Fruit fly (Drosophila melanogaster) whole organism, larva: ENCODE measurements around the gene mRpL39.

Experiments used
- noc ChIP-seq: fragments of 200-800 bp; sonication (Bioruptor generic); optimal IDR thresholded peaks from 3 replicates; lab custom pipeline; 2019; ENCODE audit warnings: missing biosample characterization, mild to moderate bottlenecking, missing genetic modification characterization, moderate library complexity

mRpL39 gene

DNA sequence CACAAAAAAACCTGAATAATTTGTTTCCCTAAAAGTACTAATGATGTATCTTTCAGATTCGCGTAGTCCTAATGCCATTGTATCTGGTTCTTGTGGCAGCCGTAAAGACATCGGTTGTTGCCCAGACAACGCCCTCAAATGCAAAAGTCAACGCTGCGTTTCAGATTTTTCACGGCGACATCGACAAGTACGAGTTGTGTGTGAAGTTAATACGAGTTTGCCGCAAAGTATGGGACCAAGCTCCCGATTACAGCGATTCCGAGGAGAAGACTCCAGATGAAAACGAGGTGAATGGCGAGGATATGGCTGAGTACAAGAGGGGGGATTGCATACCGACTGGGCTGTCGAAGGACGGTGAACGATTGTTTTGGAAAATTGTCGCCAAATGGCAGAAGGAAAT, 19.4 kb downstream of the mRpL39 start:
- no peak for TF ChIP-seq noc (tag; lab: Kevin White, UChicago)

dm6 chr3L:14979332-14979731, 20.1 kb downstream of the mRpL39 start, which contains the start of gene CG3349:
CG3349 (plus strand) TSS chr3L:14979620.
- no peak for TF ChIP-seq noc (tag; lab: Kevin White, UChicago)

DNA sequence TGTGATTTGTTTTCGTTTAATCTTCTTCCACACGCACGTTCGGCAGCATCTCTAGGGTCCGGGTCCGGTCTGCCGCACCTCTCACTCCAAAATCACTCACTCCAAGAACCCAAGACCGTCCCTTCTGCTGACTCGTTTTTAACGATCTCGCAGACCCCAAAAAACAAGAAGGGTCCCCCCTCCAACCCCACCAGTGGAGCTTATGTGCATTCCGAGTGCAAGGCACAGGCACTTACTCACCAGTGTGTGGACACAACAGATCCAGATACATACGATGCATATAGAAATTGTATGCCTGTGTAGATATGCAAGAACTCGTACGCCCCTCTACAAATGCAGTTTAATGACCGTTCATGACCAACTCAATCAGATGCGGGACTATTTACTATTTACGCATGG, 21.0 kb downstream of the mRpL39 start:
- no peak for TF ChIP-seq noc (tag; lab: Kevin White, UChicago)

dm6 chr3L:14977536-14978495, 21.6 kb downstream of the mRpL39 start:
- TF ChIP-seq noc (tag; lab: Kevin White, UChicago): no peak

- TF ChIP-seq noc (tag; lab: Kevin White, UChicago): no peak
Measured at dm6 chr3L:14976026-14976425, 23.4 kb downstream of the mRpL39 start.

- TF ChIP-seq noc (tag; lab: Kevin White, UChicago): no peak
Measured at dm6 chr3L:14974952-14975351, 24.5 kb downstream of the mRpL39 start.

dm6 chr3L:14974513-14974912, 25.0 kb downstream of the mRpL39 start, which contains the start of gene Ocho:
Ocho (plus strand) TSS chr3L:14974848.
- no peak for TF ChIP-seq noc (tag; lab: Kevin White, UChicago)

DNA sequence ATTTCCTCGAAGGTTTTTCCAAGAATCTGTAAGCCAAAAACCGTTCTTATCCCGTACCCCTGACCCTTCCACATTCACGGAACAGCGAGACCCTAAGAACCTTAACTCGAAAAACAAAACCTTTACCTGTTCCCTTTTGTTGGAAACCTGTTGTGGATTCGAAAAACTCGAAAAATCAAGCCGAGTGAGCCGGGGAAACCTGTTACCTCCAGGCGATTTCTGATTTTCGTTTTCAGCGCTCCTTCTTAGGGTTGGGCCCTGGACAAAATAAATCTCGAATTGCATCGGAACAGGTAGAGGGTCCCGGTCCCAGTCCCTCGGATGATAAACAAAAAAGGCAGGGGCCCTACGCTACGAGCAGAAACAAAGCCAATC, 26.2 kb downstream of the mRpL39 start:
- no peak for TF ChIP-seq noc (tag; lab: Kevin White, UChicago)

DNA sequence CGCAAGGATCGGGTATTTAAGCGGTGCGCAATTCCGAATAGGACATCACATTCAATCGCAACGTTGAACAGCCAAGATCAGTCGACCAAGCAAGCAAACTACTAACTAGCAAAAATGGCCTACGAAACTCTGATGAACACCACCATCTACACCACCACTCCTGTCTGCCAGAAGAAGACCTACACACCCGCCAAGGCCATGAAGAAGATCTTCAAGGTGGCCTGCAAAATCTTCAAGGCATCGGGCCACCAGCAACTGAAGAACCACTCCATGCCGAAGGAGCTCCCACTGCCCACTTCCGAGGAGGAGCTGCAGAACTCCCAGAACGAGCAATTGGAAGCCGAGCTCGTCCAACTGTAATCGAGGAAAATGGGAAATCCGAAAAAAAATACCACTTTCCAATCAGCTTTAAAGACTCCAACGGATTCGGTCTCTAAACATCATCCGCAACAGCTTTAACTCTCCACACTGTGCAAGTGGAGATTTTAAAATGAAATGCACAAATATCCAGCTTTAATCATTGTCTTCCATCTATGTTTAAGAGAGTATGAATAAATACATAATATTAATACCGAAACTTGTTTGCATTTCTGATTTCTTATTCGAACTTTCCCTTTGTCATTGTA, 26.7 kb downstream of the mRpL39 start, which contains the start of gene Brd:
Gene Brd (plus strand): TSS at position 43 of the 626 bp plus-strand sequence.
- no peak for TF ChIP-seq noc (tag; lab: Kevin White, UChicago)

DNA sequence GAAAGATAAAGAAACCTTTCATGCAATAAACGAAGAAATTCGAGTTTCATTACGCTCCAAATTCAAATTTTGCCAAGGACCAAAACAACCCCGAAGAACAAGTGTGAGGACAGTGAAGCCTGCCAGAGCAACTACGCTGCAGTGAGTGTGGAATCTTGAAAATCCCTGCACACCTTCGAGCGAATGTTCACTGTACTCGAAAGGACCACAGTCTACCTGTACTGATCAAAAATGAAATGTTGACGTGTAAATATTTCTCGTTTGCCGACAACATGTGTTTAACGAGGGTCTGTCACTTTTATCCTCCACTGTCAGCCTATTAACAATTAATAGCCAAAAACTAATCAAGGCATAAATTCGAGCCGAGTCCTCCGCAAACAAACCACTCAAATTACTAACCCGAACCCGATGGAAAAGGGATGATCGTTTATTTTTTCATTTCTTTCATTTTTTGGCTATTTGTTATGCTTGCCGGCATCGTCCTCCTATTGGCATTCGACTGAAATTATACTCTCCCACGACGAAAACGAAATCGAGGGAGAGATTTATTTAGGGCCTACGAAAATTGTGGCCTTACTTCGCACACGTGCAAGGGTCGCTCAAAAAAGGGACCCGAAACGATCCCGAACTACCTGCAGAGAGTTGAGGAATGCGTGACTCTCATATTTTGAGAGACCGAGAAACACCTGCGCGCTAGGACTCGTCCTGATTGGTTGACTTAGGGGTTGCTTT, 27.4 kb downstream of the mRpL39 start:
- TF ChIP-seq noc (tag; lab: Kevin White, UChicago): no peak

DNA sequence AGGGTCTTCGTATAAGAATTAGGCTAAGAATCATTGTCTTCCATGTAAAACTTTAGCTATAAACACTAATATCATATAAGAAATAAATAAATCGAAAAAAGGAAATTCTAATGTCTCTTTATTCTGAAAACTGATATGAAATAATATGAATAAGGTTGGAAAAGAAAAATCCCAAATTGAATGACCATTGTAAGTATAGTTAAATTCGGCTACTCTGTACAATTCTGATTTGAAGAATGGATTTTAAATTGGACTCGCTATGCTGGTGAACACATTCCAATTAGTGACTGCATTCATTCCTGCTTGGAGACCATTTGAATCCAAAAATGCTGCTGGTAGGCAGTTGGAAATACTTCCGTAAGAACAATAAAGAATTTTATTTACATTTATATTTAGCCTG, 29.3 kb downstream of the mRpL39 start:
- TF ChIP-seq noc (tag; lab: Kevin White, UChicago): no peak

dm6 chr3L:14969171-14969570, 30.3 kb downstream of the mRpL39 start, which contains the start of gene Tom:
Tom (plus strand) TSS chr3L:14969344.
- TF ChIP-seq noc (tag; lab: Kevin White, UChicago): no peak

DNA sequence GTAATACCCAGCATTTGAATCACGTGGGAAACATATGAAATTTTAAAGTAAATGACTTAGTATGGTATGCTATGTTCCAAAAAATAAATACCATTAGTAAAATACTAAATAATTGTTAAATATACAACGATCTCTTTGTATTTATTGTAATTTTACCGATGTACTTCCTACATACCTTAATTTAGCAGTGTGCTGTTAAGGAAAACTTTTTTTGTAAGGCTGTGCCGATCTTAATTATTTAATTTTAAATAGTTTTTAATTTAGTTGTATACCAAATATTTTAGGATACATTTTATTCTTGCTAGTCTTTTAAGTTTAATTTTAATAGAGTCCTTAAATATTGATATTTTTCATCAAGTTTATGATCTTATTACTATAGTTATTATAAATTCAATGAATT, 30.9 kb downstream of the mRpL39 start:
- no peak for TF ChIP-seq noc (tag; lab: Kevin White, UChicago)

DNA sequence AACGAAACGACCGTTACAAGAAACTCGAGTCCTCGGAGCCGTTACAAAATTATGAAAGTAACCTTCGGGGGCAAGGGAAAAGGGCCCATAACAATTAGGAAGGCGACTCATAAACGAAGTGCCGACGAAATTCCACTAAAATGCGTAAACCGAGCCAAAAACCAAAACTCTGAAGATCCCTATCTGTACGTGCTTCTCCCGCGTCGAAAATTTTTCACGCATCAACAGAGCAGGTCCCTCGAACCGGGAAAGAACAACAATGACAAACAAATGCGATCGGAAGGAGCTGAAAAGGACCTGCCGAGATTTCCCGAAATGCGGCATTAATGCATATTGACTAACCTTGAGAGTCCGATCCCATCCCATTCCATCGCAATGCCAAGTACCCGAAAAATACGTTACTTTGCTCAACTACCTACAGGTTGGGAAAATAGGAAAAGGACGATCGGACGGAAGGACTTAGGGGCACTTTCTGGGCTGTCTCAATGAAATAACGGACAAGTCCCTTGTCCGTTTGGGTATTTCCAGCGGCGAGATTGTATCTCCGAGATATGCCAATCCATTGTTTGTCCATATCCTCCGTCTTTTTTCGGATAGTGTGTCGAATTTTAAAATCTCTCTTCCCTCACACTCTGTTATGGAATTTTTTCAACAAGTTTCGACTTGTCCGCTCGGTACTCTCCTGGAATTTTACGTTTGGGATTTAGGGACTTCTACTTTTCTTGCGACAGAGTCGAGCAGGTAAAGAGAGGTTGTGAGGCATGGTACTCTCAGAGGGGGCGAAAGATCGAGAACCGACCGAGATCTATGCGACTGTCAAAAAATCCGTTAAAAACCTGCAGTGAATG, 31.6 kb downstream of the mRpL39 start:
- no peak for TF ChIP-seq noc (tag; lab: Kevin White, UChicago)
